Fruit fly (Drosophila melanogaster): ENCODE measurements around the gene Arpc3A.

Gene Arpc3A

dm6 chr3R:15827559-15827958 lies 6.9 kb upstream of the Arpc3A start (continued):
- TF ChIP-seq CG8632 (GFP tag; optimal IDR thresholded peaks at IDR 0.05), result peak; percentile 63
- TF ChIP-seq achi (GFP tag; optimal IDR thresholded peaks at IDR 0.05), result peak; percentile 76
- peak; percentile 77 for TF ChIP-seq Smox (GFP tag; optimal IDR thresholded peaks at IDR 0.05)
- TF ChIP-seq Hr4 (GFP tag; optimal IDR thresholded peaks at IDR 0.05), result peak; percentile 63
- TF ChIP-seq vri (GFP tag; optimal IDR thresholded peaks at IDR 0.05), result peak; percentile 45
- TF ChIP-seq CG11762 (GFP tag; optimal IDR thresholded peaks at IDR 0.05; ENCODE audit: insufficient read depth), result peak; percentile 46
- peak; percentile 80 for TF ChIP-seq Ets96B (tag; optimal IDR thresholded peaks at IDR 0.05)
- peak; percentile 66 for TF ChIP-seq OdsH (GFP tag; optimal IDR thresholded peaks at IDR 0.05)
- TF ChIP-seq CG6792 (GFP tag; optimal IDR thresholded peaks at IDR 0.05), result peak; percentile 67
- peak; percentile 81 for TF ChIP-seq dsx (GFP tag; optimal IDR thresholded peaks at IDR 0.05; ENCODE audit: poor library complexity, severe bottlenecking)
- TF ChIP-seq spab (GFP tag; optimal IDR thresholded peaks at IDR 0.05), result peak; percentile 79
- peak; percentile 75 for TF ChIP-seq acj6 (GFP tag; optimal IDR thresholded peaks at IDR 0.05)
- TF ChIP-seq CG1621 (tag; optimal IDR thresholded peaks at IDR 0.05), result peak; percentile 62
- no peak for TF ChIP-seq CG16779 (tag; optimal IDR thresholded peaks at IDR 0.05)
- TF ChIP-seq Sox15 (GFP tag; optimal IDR thresholded peaks at IDR 0.05), result peak; percentile 54
- no peak for TF ChIP-seq CG6276 (GFP tag; optimal IDR thresholded peaks at IDR 0.05)
- peak; percentile 81 for TF ChIP-seq CG31627 (GFP tag; optimal IDR thresholded peaks at IDR 0.05)
- peak; percentile 60 for TF ChIP-seq CG8119 (GFP tag; IDR thresholded peaks at IDR 0.05)
- TF ChIP-seq CG6854 (GFP tag; optimal IDR thresholded peaks at IDR 0.05), result no peak
- TF ChIP-seq svp (GFP tag), result peak; percentile 86
- TF ChIP-seq Eip78C (GFP tag), result peak; percentile 95
- no peak for TF ChIP-seq dac (GFP tag; optimal IDR thresholded peaks at IDR 0.05)
- TF ChIP-seq topi (GFP tag; optimal IDR thresholded peaks at IDR 0.05), result peak; percentile 68
- peak; percentile 82 for TF ChIP-seq Sox14 (GFP tag; optimal IDR thresholded peaks at IDR 0.05)
- no peak for TF ChIP-seq Eip93F (GFP tag; optimal IDR thresholded peaks at IDR 0.05)
- TF ChIP-seq fd85E (GFP tag; optimal IDR thresholded peaks at IDR 0.05), result no peak
- 0 out of 2 replicates have a peak, but pooled peaks have one; percentile 22 for TF ChIP-seq CG11294 (GFP tag; IDR thresholded peaks at IDR 0.05)
- 0 out of 2 replicates have a peak, but pooled peaks have one; percentile 35 for TF ChIP-seq Gug (GFP tag; IDR thresholded peaks at IDR 0.05)
- peak; percentile 77 for TF ChIP-seq pdm3 (GFP tag; optimal IDR thresholded peaks at IDR 0.05)
- TF ChIP-seq lz (GFP tag; optimal IDR thresholded peaks at IDR 0.05), result peak; percentile 80
- peak; percentile 82 for TF ChIP-seq CG10669 (GFP tag; optimal IDR thresholded peaks at IDR 0.05)
- TF ChIP-seq net (GFP tag; optimal IDR thresholded peaks at IDR 0.05), result no peak
- peak; percentile 80 for TF ChIP-seq esn (GFP tag; optimal IDR thresholded peaks at IDR 0.05)
- peak; percentile 90 for TF ChIP-seq CG3032 (tag; optimal IDR thresholded peaks at IDR 0.05)

dm6 chr3R:15832525-15832924 lies 1.9 kb upstream of the Arpc3A start, which contains the start of gene rec:
rec (minus strand) TSS chr3R:15832632.
- TF ChIP-seq Eip78C (GFP tag), result peak; percentile 11
- TF ChIP-seq CG11762 (GFP tag; optimal IDR thresholded peaks at IDR 0.05; ENCODE audit: insufficient read depth), result no peak
- no peak for TF ChIP-seq CG7368 (GFP tag; optimal IDR thresholded peaks at IDR 0.05)

- TF ChIP-seq CG6808 (GFP tag; optimal IDR thresholded peaks at IDR 0.05) (no peak), cyc (GFP tag; optimal IDR thresholded peaks at IDR 0.05) (no peak), CG11294 (GFP tag; IDR thresholded peaks at IDR 0.05) (no peak), Sox102F (GFP tag; optimal IDR thresholded peaks at IDR 0.05) (no peak), CG3919 (GFP tag; optimal IDR thresholded peaks at IDR 0.05) (no peak), Hr4 (GFP tag; optimal IDR thresholded peaks at IDR 0.05) (no peak), esn (GFP tag; optimal IDR thresholded peaks at IDR 0.05) (no peak)
Observed at dm6 chr3R:15833332-15833731, 1.1 kb upstream of the Arpc3A start, which contains the start of gene CG43318. CG43318 (minus strand) TSS chr3R:15833432.

Measured in whole organism, prepupa.